Fruit fly (Drosophila melanogaster) S2 (cell line): Measurements from ENCODE around the gene CG44303.

Experiments used
- CG8478 ChIP-seq: fragments of >200 bp; optimal IDR thresholded peaks from 2 replicates; lab custom pipeline; 2018
- CTCF ChIP-seq, 2 experiments: fragments of >200 bp; optimal IDR thresholded peaks; 2 replicates each; lab custom pipeline; 2018

DNA sequence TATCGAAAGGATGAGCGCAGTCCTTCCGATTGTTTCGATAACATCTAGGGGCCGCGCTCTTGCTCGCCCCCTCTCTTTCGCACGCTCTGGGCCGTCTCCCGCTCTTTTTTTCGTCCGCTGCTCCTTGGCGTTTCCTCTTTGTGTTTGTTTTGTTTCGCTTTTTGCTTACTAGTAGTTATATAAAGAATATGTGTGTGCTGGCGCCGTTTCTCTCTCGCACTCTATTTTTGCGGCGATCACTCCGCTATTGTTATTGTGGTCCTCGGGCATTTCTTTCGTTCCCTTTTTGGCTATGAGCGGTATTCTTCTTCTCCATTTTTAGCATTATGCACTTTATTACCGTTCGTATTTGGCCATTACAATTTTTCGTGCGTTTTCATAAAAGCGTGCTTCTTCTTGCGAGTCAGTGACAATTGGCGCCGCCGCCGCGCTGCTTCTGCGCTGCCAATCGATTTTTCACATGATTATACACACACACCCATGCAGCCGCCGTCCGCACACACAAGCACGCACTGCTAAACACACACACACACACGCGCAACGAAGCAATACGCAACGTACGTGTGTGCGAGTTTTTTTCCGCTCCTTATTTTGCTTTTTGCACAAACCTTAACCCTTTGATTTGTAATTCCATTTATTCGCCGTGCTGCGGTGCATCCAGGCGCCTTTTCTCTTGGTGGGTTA lies 7.0 kb upstream of the CG44303 start:
- TF ChIP-seq CTCF (optimal IDR thresholded peaks at IDR 0.05; lab: Kevin White, UChicago) (no peak), CG8478 (lab: Kevin White, UChicago) (no peak)
